Worm (Caenorhabditis elegans) whole organism, L4 larva: ENCODE results near the gene arl-5.
A peak's percentile ranks its signal among the peaks of the same experiment; 100 is the strongest.

Source experiments
- D1046.2 ChIP-seq: fragments of 200-800 bp; sonication (Bioruptor generic); IDR thresholded peaks from 2 replicates; pipeline ENCODE4 v1.3.6; 2022; ENCODE audit warnings: missing genetic modification characterization, missing compliant biosample characterization
- F26F4.8 ChIP-seq: fragments of 200-800 bp; sonication (Bioruptor generic); conservative IDR thresholded peaks from 2 replicates; pipeline ENCODE4 v1.3.6; 2022; ENCODE audit warnings: missing genetic modification characterization, missing compliant biosample characterization
- F37D6.2 ChIP-seq: sonication (generic microtip); optimal IDR thresholded peaks from 2 replicates; lab custom pipeline; 2016; ENCODE audit warnings: mild to moderate bottlenecking, missing genetic modification characterization, missing compliant biosample characterization
- T26A8.4 ChIP-seq: fragments of 200-800 bp; sonication (Bioruptor generic); IDR thresholded peaks from 2 replicates; pipeline ENCODE4 v1.3.6; 2022; ENCODE audit warnings: missing genetic modification characterization, missing compliant biosample characterization
- Y5F2A.4 ChIP-seq: fragments of 200-800 bp; sonication (Bioruptor generic); optimal IDR thresholded peaks from 2 replicates; lab custom pipeline; 2018; ENCODE audit warnings: mild to moderate bottlenecking, missing genetic modification characterization, missing compliant biosample characterization
- ZK337.2 ChIP-seq: fragments of 200-800 bp; sonication (Bioruptor generic); IDR thresholded peaks from 2 replicates; pipeline ENCODE4 v1.3.6; 2022; ENCODE audit warnings: missing genetic modification reagents, missing genetic modification characterization, missing compliant biosample characterization
- ZK546.5 ChIP-seq, 2 experiments: sonication (generic microtip); optimal IDR thresholded peaks; 2 replicates each; lab custom pipeline; 2017; ENCODE audit warnings: missing biosample characterization in 2 of 2, missing genetic modification characterization in 2 of 2
- aha-1 ChIP-seq: fragments of 150-350 bp; peaks from one replicate; lab custom pipeline; 2014; ENCODE audit warnings: missing biosample characterization, missing genetic modification characterization
- ceh-44 ChIP-seq: fragments of 200-800 bp; sonication (Bioruptor generic); IDR thresholded peaks from 2 replicates; pipeline ENCODE4 v1.3.6; 2022; ENCODE audit warnings: missing genetic modification reagents, missing genetic modification characterization, missing compliant biosample characterization
- ctbp-1 ChIP-seq: fragments of 200-800 bp; sonication (Bioruptor generic); IDR thresholded peaks from 2 replicates; pipeline ENCODE4 v1.3.6; 2022; ENCODE audit warnings: missing genetic modification reagents, missing genetic modification characterization, missing compliant biosample characterization
- daf-8 ChIP-seq: fragments of 200-800 bp; sonication (Bioruptor generic); IDR thresholded peaks from 2 replicates; pipeline ENCODE4 v1.3.6; 2022; ENCODE audit warnings: missing genetic modification characterization, missing compliant biosample characterization
- dmd-6 ChIP-seq: fragments of 200-800 bp; sonication (Bioruptor generic); IDR thresholded peaks from 2 replicates; pipeline ENCODE4 v1.3.6; 2022; ENCODE audit warnings: missing genetic modification reagents, missing genetic modification characterization, missing compliant biosample characterization
- dmd-9 ChIP-seq: fragments of 200-800 bp; sonication (Bioruptor generic); IDR thresholded peaks from 2 replicates; pipeline ENCODE4 v1.3.6; 2022; ENCODE audit warnings: missing genetic modification reagents, missing genetic modification characterization, missing compliant biosample characterization
- dpl-1 ChIP-seq: fragments of 150-350 bp; optimal IDR thresholded peaks from 2 replicates; lab custom pipeline; 2014; ENCODE audit warnings: missing biosample characterization, missing genetic modification reagents, missing genetic modification characterization
- gei-8 ChIP-seq: fragments of 200-800 bp; sonication (Bioruptor generic); optimal IDR thresholded peaks from 2 replicates; lab custom pipeline; 2018; ENCODE audit warnings: mild to moderate bottlenecking, missing genetic modification characterization, missing compliant biosample characterization
- hmg-1.1 ChIP-seq: fragments of 200-800 bp; sonication (Bioruptor generic); IDR thresholded peaks from 2 replicates; pipeline ENCODE4 v1.3.6; 2022; ENCODE audit warnings: missing genetic modification reagents, missing genetic modification characterization, missing compliant biosample characterization
- jun-1 ChIP-seq: fragments of 150-350 bp; optimal IDR thresholded peaks from 2 replicates; lab custom pipeline; 2014; ENCODE audit warnings: missing biosample characterization, missing genetic modification reagents, missing genetic modification characterization
- lim-7 ChIP-seq: fragments of 200-800 bp; sonication (Bioruptor generic); IDR thresholded peaks from 2 replicates; pipeline ENCODE4 v1.3.6; 2022; ENCODE audit warnings: missing genetic modification characterization, missing compliant biosample characterization
- lin-1 ChIP-seq: fragments of 200-800 bp; sonication (Bioruptor generic); IDR thresholded peaks from 2 replicates; pipeline ENCODE4 v1.3.6; 2022; ENCODE audit warnings: missing genetic modification reagents, missing genetic modification characterization, missing compliant biosample characterization
- lin-38 ChIP-seq: fragments of 200-800 bp; sonication (Bioruptor generic); IDR thresholded peaks from 2 replicates; pipeline ENCODE4 v1.3.6; 2022; ENCODE audit warnings: missing genetic modification reagents, missing genetic modification characterization, missing compliant biosample characterization
- lir-3 ChIP-seq: sonication (generic microtip); optimal IDR thresholded peaks from 2 replicates; lab custom pipeline; 2016; ENCODE audit warnings: mild to moderate bottlenecking, missing genetic modification characterization, missing compliant biosample characterization
- madf-9 ChIP-seq: fragments of 200-800 bp; sonication (Bioruptor generic); conservative IDR thresholded peaks from 2 replicates; pipeline ENCODE4 v1.3.6; 2022; ENCODE audit warnings: missing genetic modification reagents, missing genetic modification characterization, missing compliant biosample characterization
- mdt-29 ChIP-seq: fragments of 200-800 bp; sonication (Bioruptor generic); IDR thresholded peaks from 2 replicates; pipeline ENCODE4 v1.3.6; 2022; ENCODE audit warnings: missing genetic modification reagents, missing genetic modification characterization, missing compliant biosample characterization
- mes-2 ChIP-seq: sonication (generic microtip); optimal IDR thresholded peaks from 2 replicates; lab custom pipeline; 2016; ENCODE audit warnings: missing genotype, mild to moderate bottlenecking, missing genetic modification characterization, missing compliant biosample characterization; ENCODE audit not compliant: poor library complexity, severe bottlenecking
- mxl-2 ChIP-seq: fragments of 200-800 bp; sonication (Bioruptor generic); conservative IDR thresholded peaks from 2 replicates; pipeline ENCODE4 v1.3.6; 2022; ENCODE audit warnings: missing genetic modification reagents, missing genetic modification characterization, missing compliant biosample characterization
- mxl-3 ChIP-seq: fragments of 200-800 bp; sonication (Bioruptor generic); optimal IDR thresholded peaks from 2 replicates; lab custom pipeline; 2018; ENCODE audit warnings: mild to moderate bottlenecking, missing genetic modification characterization, missing compliant biosample characterization
- nhr-11 ChIP-seq: fragments of 150-350 bp; optimal IDR thresholded peaks from 2 replicates; lab custom pipeline; 2014; ENCODE audit warnings: missing biosample characterization, missing genetic modification characterization
- nhr-111 ChIP-seq: fragments of 200-800 bp; sonication (Bioruptor generic); optimal IDR thresholded peaks from 2 replicates; lab custom pipeline; 2018; ENCODE audit warnings: mild to moderate bottlenecking, missing genetic modification characterization, missing compliant biosample characterization
- nhr-237 ChIP-seq: sonication (generic microtip); optimal IDR thresholded peaks from 2 replicates; lab custom pipeline; 2017; ENCODE audit warnings: missing biosample characterization, missing genetic modification characterization
- nhr-28 ChIP-seq: fragments of 150-350 bp; optimal IDR thresholded peaks from 2 replicates; lab custom pipeline; 2014; ENCODE audit warnings: missing biosample characterization, missing genetic modification characterization
- nhr-6 ChIP-seq: fragments of 150-350 bp; optimal IDR thresholded peaks from 2 replicates; lab custom pipeline; 2014; ENCODE audit warnings: missing biosample characterization, missing genetic modification characterization
- php-3 ChIP-seq: fragments of 200-800 bp; sonication (Bioruptor generic); IDR thresholded peaks from 2 replicates; pipeline ENCODE4 v1.3.6; 2022; ENCODE audit warnings: missing genetic modification reagents, missing genetic modification characterization, missing compliant biosample characterization
- pqm-1 ChIP-seq: sonication (generic microtip); optimal IDR thresholded peaks from 2 replicates; lab custom pipeline; 2017; ENCODE audit warnings: missing biosample characterization, missing genetic modification characterization
- snpc-1.2 ChIP-seq: fragments of 200-800 bp; sonication (Bioruptor generic); IDR thresholded peaks from 2 replicates; pipeline ENCODE4 v1.3.6; 2022; ENCODE audit warnings: missing genetic modification reagents, missing genetic modification characterization, missing compliant biosample characterization
- snpc-4 ChIP-seq: fragments of 150-350 bp; optimal IDR thresholded peaks from 2 replicates; lab custom pipeline; 2014; ENCODE audit warnings: missing biosample characterization, missing genetic modification characterization
- spr-1 ChIP-seq: sonication (generic microtip); optimal IDR thresholded peaks from 2 replicates; lab custom pipeline; 2016; ENCODE audit warnings: mild to moderate bottlenecking, missing genetic modification characterization, missing compliant biosample characterization
- tra-1 ChIP-seq: fragments of 200-800 bp; sonication (Bioruptor generic); IDR thresholded peaks from 2 replicates; pipeline ENCODE4 v1.3.6; 2022; ENCODE audit warnings: missing genetic modification reagents, missing genetic modification characterization, missing compliant biosample characterization
- unc-130 ChIP-seq: sonication (generic microtip); optimal IDR thresholded peaks from 2 replicates; lab custom pipeline; 2016; ENCODE audit warnings: missing genetic modification reagents, missing genetic modification characterization, missing compliant biosample characterization
- zag-1 ChIP-seq: fragments of 150-350 bp; optimal IDR thresholded peaks from 2 replicates; lab custom pipeline; 2014; ENCODE audit warnings: missing biosample characterization, missing genetic modification characterization
- zfp-2 ChIP-seq: sonication (generic microtip); optimal IDR thresholded peaks from 2 replicates; lab custom pipeline; 2016; ENCODE audit warnings: mild to moderate bottlenecking, missing genetic modification characterization, missing compliant biosample characterization
- zip-11 ChIP-seq: fragments of 200-800 bp; sonication (Bioruptor generic); IDR thresholded peaks from 2 replicates; pipeline ENCODE4 v1.3.6; 2022; ENCODE audit warnings: missing genetic modification characterization, missing compliant biosample characterization
- ztf-7 ChIP-seq: fragments of 150-350 bp; optimal IDR thresholded peaks from 2 replicates; lab custom pipeline; 2014; ENCODE audit warnings: missing biosample characterization, missing genetic modification characterization

The arl-5 gene

ce11 chrIII:9822942-9823341 is at the start of gene arl-5:
Gene arl-5 (plus strand): TSS chrIII:9823242.
- no peak for TF ChIP-seq nhr-11 (tag; lab: Kevin White, UChicago)
- TF ChIP-seq dpl-1: no peak
- no peak for TF ChIP-seq zfp-2 (tag; lab: Kevin White, UChicago)
- no peak for TF ChIP-seq madf-9 (GFP tag; lab: Robert Waterston, UW)
- TF ChIP-seq mxl-3 (GFP tag; lab: Kevin White, UChicago): no peak
- TF ChIP-seq hmg-1.1: no peak
- TF ChIP-seq zip-11 (GFP tag; lab: Robert Waterston, UW): no peak
- TF ChIP-seq tra-1 (GFP tag; lab: Robert Waterston, UW): no peak
- no peak for TF ChIP-seq T26A8.4 (GFP tag; lab: Robert Waterston, UW)
- TF ChIP-seq Y5F2A.4: no peak
- TF ChIP-seq nhr-237 (tag; lab: Kevin White, UChicago): no peak
- TF ChIP-seq pqm-1 (tag; lab: Kevin White, UChicago): no peak
- no peak for TF ChIP-seq nhr-28 (tag; lab: Kevin White, UChicago)

ce11 chrIII:9775916-9776315 is 47.1 kb upstream of the arl-5 start:
- TF ChIP-seq dmd-6 (GFP tag; lab: Robert Waterston, UW): no peak
- TF ChIP-seq dmd-9 (GFP tag; lab: Robert Waterston, UW): no peak
- peak; percentile 79 for TF ChIP-seq aha-1 (tag; lab: Kevin White, UChicago)
- TF ChIP-seq lin-1 (GFP tag; lab: Robert Waterston, UW): no peak
- TF ChIP-seq ZK546.5 (tag; optimal IDR thresholded peaks at IDR 0.05; lab: Kevin White, UChicago): no peak
- no peak for TF ChIP-seq F37D6.2 (tag; lab: Kevin White, UChicago)
- TF ChIP-seq nhr-28 (tag; lab: Kevin White, UChicago): no peak
- no peak for TF ChIP-seq jun-1
- peak; percentile 38 for TF ChIP-seq unc-130 (GFP tag; lab: Kevin White, UChicago)
- no peak for TF ChIP-seq zip-11 (GFP tag; lab: Robert Waterston, UW)
- no peak for TF ChIP-seq ZK337.2
- TF ChIP-seq lir-3 (tag; lab: Kevin White, UChicago): no peak
- TF ChIP-seq lim-7 (GFP tag; lab: Robert Waterston, UW): no peak
- no peak for TF ChIP-seq mxl-2 (GFP tag; lab: Robert Waterston, UW)
- no peak for TF ChIP-seq mdt-29 (GFP tag; lab: Robert Waterston, UW)
- no peak for TF ChIP-seq D1046.2 (GFP tag; lab: Robert Waterston, UW)
- no peak for TF ChIP-seq F26F4.8 (GFP tag; lab: Robert Waterston, UW)
- no peak for TF ChIP-seq ztf-7 (tag; lab: Kevin White, UChicago)
- no peak for TF ChIP-seq snpc-4 (tag; lab: Kevin White, UChicago)
- no peak for TF ChIP-seq php-3 (GFP tag; lab: Robert Waterston, UW)
- TF ChIP-seq zag-1 (tag; lab: Kevin White, UChicago): no peak
- no peak for TF ChIP-seq spr-1 (tag; lab: Kevin White, UChicago)
- TF ChIP-seq gei-8 (GFP tag; lab: Kevin White, UChicago): no peak
- TF ChIP-seq snpc-1.2: no peak
- no peak for TF ChIP-seq ceh-44
- no peak for TF ChIP-seq nhr-111 (GFP tag; lab: Kevin White, UChicago)
- TF ChIP-seq hmg-1.1: no peak
- TF ChIP-seq dpl-1: peak; percentile 54
- TF ChIP-seq lin-38 (GFP tag; lab: Robert Waterston, UW): peak; percentile 82
- TF ChIP-seq mes-2 (tag; lab: Kevin White, UChicago): peak; percentile 73
- TF ChIP-seq nhr-6 (tag; lab: Kevin White, UChicago): no peak
- TF ChIP-seq daf-8: no peak
- no peak for TF ChIP-seq ctbp-1 (GFP tag; lab: Robert Waterston, UW)
